Worm (Caenorhabditis elegans) whole organism, early embryonic: ENCODE measurements around the gene C04H5.1.

Experiments
- B0310.2 ChIP-seq: sonication (generic microtip); optimal IDR thresholded peaks from 2 replicates; lab custom pipeline; 2016; ENCODE audit warnings: mild to moderate bottlenecking, missing genetic modification characterization, missing compliant biosample characterization
- F13C5.2 ChIP-seq: sonication (generic microtip); optimal IDR thresholded peaks from 2 replicates; lab custom pipeline; 2017; ENCODE audit warnings: mild to moderate bottlenecking, missing genetic modification characterization, inconsistent platforms, missing compliant biosample characterization
- aly-1 ChIP-seq: sonication (generic microtip); optimal IDR thresholded peaks from 2 replicates; lab custom pipeline; 2016; ENCODE audit warnings: missing genetic modification characterization, missing compliant biosample characterization
- ama-1 ChIP-seq: fragments of 150-350 bp; optimal IDR thresholded peaks from 2 replicates; lab custom pipeline; 2014
- ceh-13 ChIP-seq: fragments of 200-800 bp; sonication (Bioruptor generic); optimal IDR thresholded peaks from 2 replicates; lab custom pipeline; 2018; ENCODE audit warnings: mild to moderate bottlenecking, missing genetic modification characterization, missing compliant biosample characterization
- ceh-36 ChIP-seq: sonication (generic microtip); optimal IDR thresholded peaks from 2 replicates; lab custom pipeline; 2016; ENCODE audit warnings: missing genetic modification characterization, inconsistent platforms, missing compliant biosample characterization
- ets-7 ChIP-seq: sonication (generic microtip); optimal IDR thresholded peaks from 2 replicates; lab custom pipeline; 2016; ENCODE audit warnings: missing genotype, missing genetic modification characterization, missing compliant biosample characterization
- flt-1 ChIP-seq: fragments of 200-800 bp; sonication (Bioruptor generic); IDR thresholded peaks from 2 replicates; pipeline ENCODE4 v1.3.6; 2022; ENCODE audit warnings: missing genetic modification characterization, missing compliant biosample characterization
- hmbx-1 ChIP-seq: sonication (generic microtip); optimal IDR thresholded peaks from 2 replicates; lab custom pipeline; 2016; ENCODE audit warnings: mild to moderate bottlenecking, missing genetic modification characterization, missing compliant biosample characterization
- hmg-4 ChIP-seq: fragments of 200-800 bp; sonication (Bioruptor generic); optimal IDR thresholded peaks from 2 replicates; lab custom pipeline; 2018; ENCODE audit warnings: mild to moderate bottlenecking, missing genetic modification characterization, missing compliant biosample characterization
- hnd-1 ChIP-seq: sonication (generic microtip); optimal IDR thresholded peaks from 2 replicates; lab custom pipeline; 2016; ENCODE audit warnings: missing genetic modification characterization, missing compliant biosample characterization
- pes-1 ChIP-seq: fragments of 200-800 bp; sonication (Bioruptor generic); IDR thresholded peaks from 2 replicates; pipeline ENCODE4 v1.3.6; 2022; ENCODE audit warnings: missing genetic modification reagents, missing genetic modification characterization, missing compliant biosample characterization
- scrt-1 ChIP-seq: fragments of 200-800 bp; sonication (Bioruptor generic); IDR thresholded peaks from 2 replicates; pipeline ENCODE4 v1.3.6; 2022; ENCODE audit warnings: missing genetic modification characterization, missing compliant biosample characterization
- sea-1 ChIP-seq: fragments of 200-800 bp; sonication (Bioruptor generic); conservative IDR thresholded peaks from 2 replicates; pipeline ENCODE4 v1.3.6; 2022; ENCODE audit warnings: missing genetic modification characterization, missing compliant biosample characterization
- tbx-11 ChIP-seq: fragments of 200-800 bp; sonication (Bioruptor generic); IDR thresholded peaks from 2 replicates; pipeline ENCODE4 v1.3.6; 2022; ENCODE audit warnings: missing genetic modification characterization, missing compliant biosample characterization
- tbx-37 ChIP-seq: fragments of 200-800 bp; sonication (Bioruptor generic); conservative IDR thresholded peaks from 2 replicates; pipeline ENCODE4 v1.3.6; 2022; ENCODE audit warnings: missing genetic modification reagents, missing genetic modification characterization, missing compliant biosample characterization
- tra-4 ChIP-seq: sonication (generic microtip); optimal IDR thresholded peaks from 2 replicates; lab custom pipeline; 2017; ENCODE audit warnings: missing genetic modification characterization, missing compliant biosample characterization

C04H5.1 gene

DNA sequence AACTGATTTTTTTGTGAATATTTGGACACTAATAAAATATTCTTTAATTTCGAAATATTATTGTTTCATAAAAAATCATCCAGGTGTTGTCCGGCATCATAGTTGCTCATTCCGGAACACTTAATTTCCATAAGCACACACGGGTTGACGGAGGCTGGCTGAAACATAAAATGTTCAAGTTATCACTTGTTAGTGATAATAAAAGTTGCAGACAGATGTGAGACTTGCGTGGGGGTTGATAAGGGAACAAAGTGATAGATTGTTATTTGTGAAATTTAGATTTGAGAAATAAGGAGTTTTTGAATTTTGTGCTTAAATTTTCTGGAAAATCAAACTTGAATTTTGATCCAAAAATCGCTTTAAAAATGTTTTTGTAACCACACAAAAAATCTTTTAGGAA is 23.9 kb upstream of the C04H5.1 start:
- no peak for TF ChIP-seq aly-1

DNA sequence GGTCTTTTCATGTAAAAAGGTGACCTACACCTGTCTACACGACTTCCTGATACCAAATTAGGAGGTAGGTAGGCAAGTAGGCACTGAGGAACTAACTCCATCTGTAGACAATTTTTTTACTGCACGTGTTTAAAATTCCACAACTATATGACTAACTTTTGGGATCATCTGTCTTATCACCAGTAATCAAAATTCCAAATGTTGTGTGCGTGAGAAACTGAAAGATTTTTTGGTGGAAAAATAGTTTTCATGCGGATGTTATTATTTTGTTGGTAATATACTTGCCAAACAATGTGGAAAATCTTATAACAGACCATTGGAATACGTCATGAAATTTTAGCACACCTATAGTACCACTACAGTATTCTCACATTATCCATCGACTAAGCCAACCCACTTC is 22.9 kb upstream of the C04H5.1 start, which contains the start of gene K10H10.13:
K10H10.13 (minus strand) TSS at position 101 of the 400 bp plus-strand sequence.
- TF ChIP-seq tra-4 (tag; lab: Kevin White, UChicago) (no peak), ceh-36 (tag; lab: Kevin White, UChicago) (no peak), scrt-1 (no peak), hmbx-1 (no peak), ets-7 (tag; lab: Kevin White, UChicago) (no peak), tbx-37 (GFP tag; lab: Robert Waterston, UW) (no peak), hnd-1 (tag; lab: Kevin White, UChicago) (no peak), B0310.2 (no peak), tbx-11 (GFP tag; lab: Robert Waterston, UW) (no peak), pes-1 (GFP tag; lab: Robert Waterston, UW) (no peak), aly-1 (no peak), ceh-13 (no peak), ama-1 (lab: Kevin White, UChicago) (no peak)

DNA sequence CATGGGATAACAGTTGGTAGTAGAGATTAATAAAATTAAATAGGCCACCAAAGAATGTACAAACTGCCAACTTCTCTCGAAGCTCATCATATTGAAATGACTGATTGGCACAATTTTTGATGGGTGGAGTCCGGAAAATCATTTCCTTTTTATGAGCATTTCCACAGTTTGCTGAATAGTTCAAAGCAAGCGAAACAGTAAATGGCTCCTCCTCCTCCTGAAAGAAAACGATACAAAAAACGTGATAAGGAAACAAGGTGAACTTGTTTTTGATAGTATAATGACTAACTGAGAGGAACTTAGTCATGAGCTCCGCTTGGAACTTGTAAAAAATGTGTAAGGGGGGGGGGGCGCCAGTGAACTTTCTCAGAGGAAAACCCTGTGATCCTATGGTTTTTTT is 19.1 kb upstream of the C04H5.1 start, which contains the start of gene K10H10.9:
K10H10.9 (minus strand) TSS at position 101 of the 400 bp plus-strand sequence.
- no peak for TF ChIP-seq ets-7 (tag; lab: Kevin White, UChicago)
- TF ChIP-seq hmbx-1: no peak
- no peak for TF ChIP-seq B0310.2
- TF ChIP-seq ama-1 (lab: Kevin White, UChicago): no peak
- TF ChIP-seq ceh-36 (tag; lab: Kevin White, UChicago): no peak
- TF ChIP-seq flt-1: no peak
- TF ChIP-seq scrt-1: no peak
- no peak for TF ChIP-seq tbx-11 (GFP tag; lab: Robert Waterston, UW)
- no peak for TF ChIP-seq hnd-1 (tag; lab: Kevin White, UChicago)
- no peak for TF ChIP-seq sea-1
- no peak for TF ChIP-seq hmg-4
- no peak for TF ChIP-seq tbx-37 (GFP tag; lab: Robert Waterston, UW)
- TF ChIP-seq pes-1 (GFP tag; lab: Robert Waterston, UW): no peak
- no peak for TF ChIP-seq ceh-13
- no peak for TF ChIP-seq F13C5.2
- TF ChIP-seq tra-4 (tag; lab: Kevin White, UChicago): no peak
- TF ChIP-seq aly-1: no peak

DNA sequence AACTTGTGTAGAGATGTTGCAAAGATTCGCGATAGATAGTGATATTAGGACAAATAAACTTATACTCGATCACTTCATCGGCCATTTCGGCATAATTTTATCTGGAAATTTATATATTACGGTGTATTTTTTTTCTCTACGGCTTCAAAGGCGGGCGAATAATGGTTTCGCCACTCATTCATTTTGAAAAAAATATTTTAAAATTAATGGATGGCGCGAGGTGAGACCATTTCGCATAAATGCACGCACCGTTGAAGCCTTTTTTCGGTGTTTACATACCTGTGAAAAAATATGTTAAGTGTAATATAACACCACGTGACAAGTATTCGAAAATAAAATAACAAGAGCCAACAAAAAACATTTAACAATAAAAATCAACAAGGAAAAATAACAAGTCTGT is 12.1 kb upstream of the C04H5.1 start, which contains the start of gene btb-19:
btb-19 (minus strand) TSS at position 101 of the 400 bp plus-strand sequence.
- no peak for TF ChIP-seq hmbx-1
- no peak for TF ChIP-seq ama-1 (lab: Kevin White, UChicago)
- TF ChIP-seq pes-1 (GFP tag; lab: Robert Waterston, UW): no peak
- no peak for TF ChIP-seq ceh-13
- TF ChIP-seq scrt-1: no peak

DNA sequence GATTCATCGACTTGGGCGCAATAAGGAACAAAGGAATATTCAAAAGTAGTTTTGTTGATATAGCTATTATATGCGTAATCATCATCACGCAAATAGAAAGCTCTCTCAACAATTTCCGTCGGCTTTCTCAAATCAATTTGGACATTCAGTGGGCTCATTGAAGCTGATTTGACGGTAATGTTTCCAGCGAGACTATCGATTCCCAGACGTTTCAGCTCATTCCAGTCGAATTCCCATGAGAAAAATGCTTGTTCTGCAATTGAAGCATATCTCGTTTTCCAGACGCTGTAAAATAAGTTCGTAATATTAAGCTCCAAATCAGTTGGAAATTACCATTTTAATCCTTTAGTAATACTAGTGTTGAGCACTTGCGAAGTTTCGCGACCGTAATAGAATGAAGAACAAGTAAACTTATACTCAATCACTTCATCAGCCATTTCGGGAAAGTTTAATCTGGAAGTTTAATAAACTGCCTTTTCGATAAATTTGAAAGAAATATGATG is 11.0 kb upstream of the C04H5.1 start, which contains the start of gene btb-20:
btb-20 (minus strand) TSS at position 453 of the 503 bp plus-strand sequence.
- TF ChIP-seq ama-1 (lab: Kevin White, UChicago) (no peak), ets-7 (tag; lab: Kevin White, UChicago) (no peak), flt-1 (no peak), hmg-4 (no peak), scrt-1 (no peak), tra-4 (tag; lab: Kevin White, UChicago) (no peak), ceh-36 (tag; lab: Kevin White, UChicago) (no peak), hmbx-1 (no peak), tbx-11 (GFP tag; lab: Robert Waterston, UW) (no peak), pes-1 (GFP tag; lab: Robert Waterston, UW) (no peak), sea-1 (no peak), tbx-37 (GFP tag; lab: Robert Waterston, UW) (no peak), aly-1 (no peak)

DNA sequence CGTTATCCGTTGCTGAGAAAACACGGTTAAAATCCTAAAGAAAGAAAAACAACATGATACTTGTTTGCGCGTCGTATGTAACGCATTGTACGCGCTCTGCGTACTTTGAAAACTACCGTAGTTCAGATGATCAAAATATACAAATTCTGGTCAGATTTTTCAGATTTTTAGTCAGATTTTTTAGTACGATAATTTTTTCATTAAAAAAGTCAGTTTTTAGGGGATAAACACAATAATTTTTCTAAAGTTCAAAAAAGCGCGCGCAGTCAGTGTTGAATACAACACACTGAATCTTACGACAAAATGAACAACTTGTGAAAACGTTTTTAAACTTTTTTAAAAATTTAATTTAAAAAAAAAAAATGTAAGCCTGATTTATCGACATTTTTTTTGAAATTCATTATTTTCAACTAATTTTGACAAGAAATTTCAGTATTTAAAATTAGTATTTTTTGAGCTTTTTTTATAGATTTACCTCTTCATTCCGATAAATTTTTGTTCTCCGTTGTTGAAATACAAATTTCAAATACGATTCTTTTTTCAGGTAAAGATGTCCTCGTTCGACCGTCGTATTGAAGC is 10.4 kb upstream of the C04H5.1 start, which contains the start of gene pot-2:
pot-2 (plus strand) TSS at position 529 of the 579 bp plus-strand sequence.
- no peak for TF ChIP-seq ets-7 (tag; lab: Kevin White, UChicago)
- TF ChIP-seq ceh-13: no peak
- TF ChIP-seq scrt-1: no peak
- no peak for TF ChIP-seq hmg-4
- no peak for TF ChIP-seq tra-4 (tag; lab: Kevin White, UChicago)
- no peak for TF ChIP-seq sea-1
- no peak for TF ChIP-seq aly-1
- TF ChIP-seq B0310.2: no peak
- TF ChIP-seq ceh-36 (tag; lab: Kevin White, UChicago): no peak
- TF ChIP-seq hmbx-1: no peak
- TF ChIP-seq F13C5.2: no peak
- no peak for TF ChIP-seq hnd-1 (tag; lab: Kevin White, UChicago)

DNA sequence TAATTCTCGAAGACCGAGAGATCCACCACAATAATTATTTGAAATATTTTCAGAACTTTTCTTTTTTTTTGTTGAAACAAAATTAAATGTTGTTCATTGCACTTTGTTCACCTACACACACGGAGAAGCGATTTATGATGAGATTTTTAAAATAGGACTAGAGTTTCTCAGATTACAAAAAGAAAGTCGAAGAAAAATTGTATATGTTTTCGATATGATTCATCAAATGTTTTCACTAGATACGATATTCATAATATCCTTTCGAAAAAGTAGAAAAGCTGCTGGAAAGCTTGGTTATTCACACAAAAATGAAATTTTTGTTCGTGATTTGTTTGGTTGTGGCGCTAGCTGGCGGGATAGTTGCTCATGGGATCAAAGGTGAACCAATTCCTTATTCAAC is 9.1 kb upstream of the C04H5.1 start, which contains the start of gene F57C2.4:
F57C2.4 (plus strand) TSS at position 301 of the 400 bp plus-strand sequence.
- TF ChIP-seq aly-1 (no peak), hmbx-1 (no peak), ets-7 (tag; lab: Kevin White, UChicago) (no peak), ama-1 (lab: Kevin White, UChicago) (no peak), tra-4 (tag; lab: Kevin White, UChicago) (no peak), ceh-36 (tag; lab: Kevin White, UChicago) (no peak), hmg-4 (no peak), tbx-11 (GFP tag; lab: Robert Waterston, UW) (no peak), B0310.2 (no peak), tbx-37 (GFP tag; lab: Robert Waterston, UW) (no peak), F13C5.2 (no peak), sea-1 (no peak), ceh-13 (no peak), pes-1 (GFP tag; lab: Robert Waterston, UW) (no peak), hnd-1 (tag; lab: Kevin White, UChicago) (no peak), flt-1 (no peak), scrt-1 (no peak)

DNA sequence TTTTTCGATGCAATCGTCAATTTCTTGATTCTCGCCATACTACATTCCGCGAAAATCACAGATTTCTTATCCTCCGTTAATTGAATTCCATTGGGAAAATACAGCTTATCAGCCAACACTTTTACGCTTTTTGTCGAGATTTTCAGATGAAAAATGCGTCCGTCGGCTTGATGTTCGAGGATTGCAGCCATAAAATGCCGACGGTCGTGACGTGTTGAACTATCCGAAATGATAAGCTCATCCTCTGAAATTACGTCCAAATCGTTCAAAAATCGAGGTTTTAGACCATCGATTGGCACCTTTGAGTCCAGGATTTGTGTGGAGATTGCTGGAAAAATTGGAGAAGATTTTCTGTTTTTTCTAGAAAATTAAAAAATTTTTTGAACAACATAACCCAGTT is 7.0 kb upstream of the C04H5.1 start:
- TF ChIP-seq tra-4 (tag; lab: Kevin White, UChicago) (no peak), B0310.2 (no peak), tbx-11 (GFP tag; lab: Robert Waterston, UW) (no peak), scrt-1 (no peak), aly-1 (no peak), F13C5.2 (no peak), ets-7 (tag; lab: Kevin White, UChicago) (no peak), hmg-4 (no peak), hmbx-1 (no peak), ceh-13 (no peak), hnd-1 (tag; lab: Kevin White, UChicago) (no peak), flt-1 (no peak), sea-1 (no peak), pes-1 (GFP tag; lab: Robert Waterston, UW) (no peak), ama-1 (lab: Kevin White, UChicago) (no peak), ceh-36 (tag; lab: Kevin White, UChicago) (no peak), tbx-37 (GFP tag; lab: Robert Waterston, UW) (no peak)
